Worm (Caenorhabditis elegans): Measurements from ENCODE around the gene lurp-1.

DNA sequence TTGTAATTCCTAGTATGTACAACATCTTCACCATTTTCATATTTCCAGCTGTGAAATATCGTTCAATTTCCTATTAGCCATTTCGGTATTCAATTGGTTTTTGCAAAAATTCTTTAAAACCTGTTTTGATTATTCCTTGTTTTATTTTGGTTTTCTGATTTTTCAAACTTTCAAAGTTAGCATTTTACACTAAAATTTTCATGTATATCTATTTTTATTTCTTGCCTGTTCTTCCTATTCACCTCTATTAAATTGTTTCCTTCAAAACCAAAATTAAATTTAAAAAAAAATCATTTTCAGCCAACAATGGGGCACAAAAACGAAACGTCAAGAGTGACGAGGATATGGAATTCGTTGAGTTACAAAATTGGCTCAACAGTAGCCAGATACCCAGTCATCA, 8.3 kb downstream of the lurp-1 start, which contains the start of gene ptr-8:
- TF ChIP-seq unc-39 (tag; optimal IDR thresholded peaks at IDR 0.05) (no peak), skn-1 (tag; optimal IDR thresholded peaks at IDR 0.05) (no peak), F49E8.2 (tag; optimal IDR thresholded peaks at IDR 0.05; ENCODE audit: borderline replicate concordance) (no peak), daf-8 (GFP tag; IDR thresholded peaks at IDR 0.05) (no peak)

Data from whole organism, L4 larva.